Fruit fly (Drosophila melanogaster) whole organism: ENCODE measurements around the gene orb.

ENCODE experiments used
- CG8478 ChIP-seq: fragments of >200 bp; optimal IDR thresholded peaks from 2 replicates; lab custom pipeline; 2018; ENCODE audit warnings: inconsistent platforms
- Dll ChIP-seq: fragments of >200 bp; optimal IDR thresholded peaks from 2 replicates; lab custom pipeline; 2017
- pan ChIP-seq: fragments of >200 bp; optimal IDR thresholded peaks from 2 replicates; lab custom pipeline; 2017
- psq ChIP-seq: fragments of >200 bp; optimal IDR thresholded peaks from 2 replicates; lab custom pipeline; 2017
- usp ChIP-seq: fragments of >200 bp; optimal IDR thresholded peaks from 2 replicates; lab custom pipeline; 2017; ENCODE audit warnings: missing biosample characterization, missing genetic modification characterization, mixed read lengths

DNA sequence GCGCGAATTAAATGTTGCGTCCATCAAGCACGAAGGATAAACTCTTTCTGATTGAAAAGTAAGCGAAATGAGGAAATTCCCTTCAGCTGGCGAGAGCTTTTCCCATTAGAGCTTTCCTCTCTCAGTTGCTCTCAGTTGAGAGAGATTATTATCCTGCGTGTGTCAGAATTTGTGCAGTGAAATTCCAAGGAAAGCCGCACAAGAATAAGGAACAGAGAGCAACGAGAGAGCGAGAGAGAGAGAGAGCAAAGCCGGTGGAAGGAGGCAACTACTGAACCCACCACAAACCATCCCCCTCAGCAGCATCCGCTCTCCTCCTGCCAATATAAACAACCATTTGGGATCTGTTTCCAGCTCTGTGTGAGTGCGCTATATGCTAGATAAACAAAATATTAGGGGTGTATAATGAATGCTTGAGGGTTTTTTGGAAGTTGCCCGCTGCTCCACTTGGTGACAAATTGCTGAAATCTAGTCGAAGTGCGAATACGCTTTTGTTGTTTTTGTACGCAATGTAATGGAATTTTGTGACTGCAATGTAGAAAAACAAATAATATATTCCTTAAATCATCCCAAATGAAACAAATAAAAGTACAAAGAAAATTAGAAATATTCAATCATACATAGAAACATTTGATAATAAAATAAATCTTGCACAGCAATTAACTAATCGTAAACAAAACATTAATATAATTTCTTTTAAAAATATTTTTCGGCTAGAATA lies 31.6 kb downstream of the orb start, which contains the start of gene CG4467:
- TF ChIP-seq Dll (no peak), CG8478 (no peak), usp (GFP tag; lab: Kevin White, UChicago) (no peak), pan (lab: Kevin White, UChicago) (no peak), psq (lab: Kevin White, UChicago) (no peak)
